Worm (Caenorhabditis elegans) whole organism, L1 larva: ENCODE results near the gene lido-15.

Experiments
- ama-1 ChIP-seq: fragments of 150-350 bp; optimal IDR thresholded peaks from 2 replicates; lab custom pipeline; 2014
- egl-27 ChIP-seq, 2 experiments: fragments of 150-350 bp in 1 of 2; sonication (generic microtip); optimal IDR thresholded peaks; 3 replicates each; lab custom pipeline; 2017 to 2018; ENCODE audit warnings: missing biosample characterization in 2 of 2, missing genetic modification characterization in 2 of 2, missing genetic modification reagents in 2 of 2
- fkh-10 ChIP-seq: sonication (generic microtip); optimal IDR thresholded peaks from 2 replicates; lab custom pipeline; 2017; ENCODE audit warnings: missing biosample characterization, missing genetic modification reagents, missing genetic modification characterization
- mep-1 ChIP-seq: fragments of 150-350 bp; optimal IDR thresholded peaks from 2 replicates; lab custom pipeline; 2014; ENCODE audit warnings: missing biosample characterization, missing genetic modification characterization
- nhr-12 ChIP-seq: sonication (generic microtip); optimal IDR thresholded peaks from 2 replicates; lab custom pipeline; 2017; ENCODE audit warnings: missing biosample characterization, missing genetic modification characterization
- nhr-237 ChIP-seq: fragments of 150-350 bp; optimal IDR thresholded peaks from 2 replicates; lab custom pipeline; 2014; ENCODE audit warnings: missing biosample characterization, missing genetic modification characterization
- nhr-47 ChIP-seq: sonication (generic microtip); optimal IDR thresholded peaks from 2 replicates; lab custom pipeline; 2016; ENCODE audit warnings: mild to moderate bottlenecking, missing genetic modification characterization, moderate library complexity, missing compliant biosample characterization
- pax-3 ChIP-seq: fragments of 200-800 bp; sonication (Bioruptor generic); optimal IDR thresholded peaks from 2 replicates; lab custom pipeline; 2018; ENCODE audit warnings: mild to moderate bottlenecking, missing genetic modification characterization, moderate library complexity, missing compliant biosample characterization
- unc-130 ChIP-seq: fragments of 150-350 bp; optimal IDR thresholded peaks from 2 replicates; lab custom pipeline; 2017; ENCODE audit warnings: missing biosample characterization, missing genetic modification characterization, inconsistent platforms

DNA sequence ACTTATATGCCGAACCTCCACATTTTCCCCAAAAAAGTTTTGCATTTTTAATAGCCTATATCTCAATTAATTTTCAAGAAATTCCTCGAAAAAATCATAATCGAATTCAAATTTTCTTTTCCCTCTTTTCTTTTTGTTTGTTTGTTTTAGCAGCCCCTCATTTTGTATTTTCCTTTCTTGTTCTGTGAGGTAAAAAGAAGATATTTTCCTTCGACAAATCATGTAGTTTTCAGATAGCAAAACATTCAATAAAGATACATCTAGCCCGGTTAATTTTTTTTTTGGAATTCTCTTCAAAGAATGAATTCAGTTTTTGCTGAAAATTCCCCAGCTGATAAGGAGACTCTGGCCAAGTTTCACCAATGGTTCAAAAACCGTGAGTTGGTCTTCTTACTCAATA is 36.4 kb upstream of the lido-15 start, which contains the start of gene T24E12.3:
- no peak for TF ChIP-seq nhr-237 (tag; lab: Kevin White, UChicago)
- no peak for TF ChIP-seq egl-27 (tag; optimal IDR thresholded peaks at IDR 0.05; lab: Kevin White, UChicago)
- no peak for TF ChIP-seq nhr-12 (tag; lab: Kevin White, UChicago)
- TF ChIP-seq ama-1 (lab: Kevin White, UChicago), result no peak
- TF ChIP-seq nhr-47 (tag; lab: Kevin White, UChicago), result no peak
- no peak for TF ChIP-seq mep-1 (tag; lab: Kevin White, UChicago)
- TF ChIP-seq fkh-10 (GFP tag; lab: Kevin White, UChicago), result no peak
- TF ChIP-seq pax-3 (tag; lab: Kevin White, UChicago), result no peak
- no peak for TF ChIP-seq unc-130 (tag; lab: Kevin White, UChicago)
